Worm (Caenorhabditis elegans) whole organism, L4 larva: ENCODE measurements around the gene R11G1.1.

Experiments used
- T20F7.1 ChIP-seq: fragments of 200-800 bp; sonication (Bioruptor generic); optimal IDR thresholded peaks from 2 replicates; lab custom pipeline; 2018; ENCODE audit warnings: mild to moderate bottlenecking, missing genetic modification characterization, missing compliant biosample characterization
- Y105C5A.15 ChIP-seq: fragments of 200-800 bp; sonication (Bioruptor generic); IDR thresholded peaks from 2 replicates; pipeline ENCODE4 v1.3.6; 2022; ENCODE audit warnings: missing genetic modification characterization, missing compliant biosample characterization
- Y5F2A.4 ChIP-seq: fragments of 200-800 bp; sonication (Bioruptor generic); optimal IDR thresholded peaks from 2 replicates; lab custom pipeline; 2018; ENCODE audit warnings: mild to moderate bottlenecking, missing genetic modification characterization, missing compliant biosample characterization
- ZK337.2 ChIP-seq: fragments of 200-800 bp; sonication (Bioruptor generic); IDR thresholded peaks from 2 replicates; pipeline ENCODE4 v1.3.6; 2022; ENCODE audit warnings: missing genetic modification reagents, missing genetic modification characterization, missing compliant biosample characterization
- ZK546.5 ChIP-seq, 2 experiments: sonication (generic microtip); optimal IDR thresholded peaks; 2 replicates each; lab custom pipeline; 2017; ENCODE audit warnings: missing biosample characterization in 2 of 2, missing genetic modification characterization in 2 of 2
- aha-1 ChIP-seq: fragments of 150-350 bp; peaks from one replicate; lab custom pipeline; 2014; ENCODE audit warnings: missing biosample characterization, missing genetic modification characterization
- aly-2 ChIP-seq: sonication (generic microtip); optimal IDR thresholded peaks from 2 replicates; lab custom pipeline; 2018; ENCODE audit warnings: missing biosample characterization, missing genetic modification characterization
- ama-1 ChIP-seq: fragments of 150-350 bp; optimal IDR thresholded peaks from 2 replicates; lab custom pipeline; 2014; ENCODE audit warnings: inconsistent platforms, mixed read lengths
- arid-1 ChIP-seq: fragments of 200-800 bp; sonication (Bioruptor generic); conservative IDR thresholded peaks from 2 replicates; pipeline ENCODE4 v1.3.6; 2022; ENCODE audit warnings: missing genetic modification reagents, missing genetic modification characterization, missing compliant biosample characterization
- attf-4 ChIP-seq: sonication (generic microtip); optimal IDR thresholded peaks from 3 replicates; lab custom pipeline; 2017; ENCODE audit warnings: missing biosample characterization, missing genetic modification characterization
- ceh-20 ChIP-seq: fragments of 200-800 bp; sonication (Bioruptor generic); IDR thresholded peaks from 2 replicates; pipeline ENCODE4 v1.3.6; 2022; ENCODE audit warnings: missing genetic modification reagents, missing genetic modification characterization, missing compliant biosample characterization
- ceh-62 ChIP-seq: sonication (generic microtip); optimal IDR thresholded peaks from 2 replicates; lab custom pipeline; 2017; ENCODE audit warnings: missing biosample characterization, missing genetic modification characterization
- ctbp-1 ChIP-seq: fragments of 200-800 bp; sonication (Bioruptor generic); IDR thresholded peaks from 2 replicates; pipeline ENCODE4 v1.3.6; 2022; ENCODE audit warnings: missing genetic modification reagents, missing genetic modification characterization, missing compliant biosample characterization
- daf-12 ChIP-seq: fragments of 150-350 bp; optimal IDR thresholded peaks from 2 replicates; lab custom pipeline; 2014; ENCODE audit warnings: missing biosample characterization, missing genetic modification reagents, missing genetic modification characterization
- dmd-8 ChIP-seq: fragments of 200-800 bp; sonication (Bioruptor generic); IDR thresholded peaks from 2 replicates; pipeline ENCODE4 v1.3.6; 2022; ENCODE audit warnings: missing genetic modification characterization, missing compliant biosample characterization
- dve-1 ChIP-seq: sonication (generic microtip); optimal IDR thresholded peaks from 2 replicates; lab custom pipeline; 2017; ENCODE audit warnings: antibody characterized with exemption, mild to moderate bottlenecking, missing genetic modification characterization, missing compliant biosample characterization; ENCODE audit not compliant: insufficient read depth
- hif-1 ChIP-seq, 2 experiments: sonication (generic microtip); optimal IDR thresholded peaks; 2 replicates each; lab custom pipeline; 2016 to 2017; ENCODE audit warnings: missing compliant biosample characterization in 2 of 2, missing genetic modification characterization in 2 of 2, missing genetic modification reagents in 2 of 2, missing genotype in 2 of 2, mild to moderate bottlenecking in 1 of 2
- hlh-11 ChIP-seq: fragments of 200-800 bp; sonication (Bioruptor generic); optimal IDR thresholded peaks from 2 replicates; lab custom pipeline; 2018; ENCODE audit warnings: mild to moderate bottlenecking, missing genetic modification characterization, missing compliant biosample characterization
- lim-7 ChIP-seq: fragments of 200-800 bp; sonication (Bioruptor generic); IDR thresholded peaks from 2 replicates; pipeline ENCODE4 v1.3.6; 2022; ENCODE audit warnings: missing genetic modification characterization, missing compliant biosample characterization
- lin-1 ChIP-seq: fragments of 200-800 bp; sonication (Bioruptor generic); IDR thresholded peaks from 2 replicates; pipeline ENCODE4 v1.3.6; 2022; ENCODE audit warnings: missing genetic modification reagents, missing genetic modification characterization, missing compliant biosample characterization
- lin-13 ChIP-seq: fragments of 150-350 bp; optimal IDR thresholded peaks from 2 replicates; lab custom pipeline; 2014; ENCODE audit warnings: missing biosample characterization, missing genetic modification reagents, missing genetic modification characterization
- lin-15B ChIP-seq: fragments of 150-350 bp; sonication (generic microtip); optimal IDR thresholded peaks from 3 replicates; lab custom pipeline; 2014; ENCODE audit warnings: missing biosample characterization, missing genetic modification characterization
- lin-38 ChIP-seq: fragments of 200-800 bp; sonication (Bioruptor generic); IDR thresholded peaks from 2 replicates; pipeline ENCODE4 v1.3.6; 2022; ENCODE audit warnings: missing genetic modification reagents, missing genetic modification characterization, missing compliant biosample characterization
- lsy-2 ChIP-seq, 2 experiments: fragments of 150-350 bp in 1 of 2; sonication (generic microtip) in 1 of 2; optimal IDR thresholded peaks; 2 replicates each; lab custom pipeline; 2014 to 2017; ENCODE audit warnings: missing biosample characterization in 2 of 2, missing genetic modification characterization in 2 of 2
- madf-9 ChIP-seq: fragments of 200-800 bp; sonication (Bioruptor generic); conservative IDR thresholded peaks from 2 replicates; pipeline ENCODE4 v1.3.6; 2022; ENCODE audit warnings: missing genetic modification reagents, missing genetic modification characterization, missing compliant biosample characterization
- mdl-1 ChIP-seq, 2 experiments: fragments of 150-350 bp in 1 of 2; sonication (generic microtip) in 1 of 2; optimal IDR thresholded peaks; 2 replicates each; lab custom pipeline; 2014 to 2017; ENCODE audit warnings: missing biosample characterization in 2 of 2, missing genetic modification characterization in 2 of 2
- mxl-2 ChIP-seq: fragments of 200-800 bp; sonication (Bioruptor generic); conservative IDR thresholded peaks from 2 replicates; pipeline ENCODE4 v1.3.6; 2022; ENCODE audit warnings: missing genetic modification reagents, missing genetic modification characterization, missing compliant biosample characterization
- mxl-3 ChIP-seq: fragments of 200-800 bp; sonication (Bioruptor generic); optimal IDR thresholded peaks from 2 replicates; lab custom pipeline; 2018; ENCODE audit warnings: mild to moderate bottlenecking, missing genetic modification characterization, missing compliant biosample characterization
- nhr-11 ChIP-seq: fragments of 150-350 bp; optimal IDR thresholded peaks from 2 replicates; lab custom pipeline; 2014; ENCODE audit warnings: missing biosample characterization, missing genetic modification characterization
- nhr-237 ChIP-seq: sonication (generic microtip); optimal IDR thresholded peaks from 2 replicates; lab custom pipeline; 2017; ENCODE audit warnings: missing biosample characterization, missing genetic modification characterization
- nhr-42 ChIP-seq: fragments of 200-800 bp; sonication (Bioruptor generic); IDR thresholded peaks from 2 replicates; pipeline ENCODE4 v1.3.6; 2022; ENCODE audit warnings: missing genetic modification characterization, missing compliant biosample characterization
- nhr-76 ChIP-seq: fragments of 150-350 bp; optimal IDR thresholded peaks from 2 replicates; lab custom pipeline; 2014; ENCODE audit warnings: missing biosample characterization, missing genetic modification characterization
- nhr-77 ChIP-seq: fragments of 150-350 bp; optimal IDR thresholded peaks from 2 replicates; lab custom pipeline; 2014; ENCODE audit warnings: missing biosample characterization, missing genetic modification characterization
- skn-1 ChIP-seq: fragments of 150-350 bp; optimal IDR thresholded peaks from 2 replicates; lab custom pipeline; 2014; ENCODE audit warnings: missing biosample characterization, missing genetic modification characterization
- spr-3 ChIP-seq: fragments of 200-800 bp; sonication (Bioruptor generic); optimal IDR thresholded peaks from 2 replicates; lab custom pipeline; 2018; ENCODE audit warnings: mild to moderate bottlenecking, missing genetic modification characterization, missing compliant biosample characterization
- unc-130 ChIP-seq: sonication (generic microtip); optimal IDR thresholded peaks from 2 replicates; lab custom pipeline; 2016; ENCODE audit warnings: missing genetic modification reagents, missing genetic modification characterization, missing compliant biosample characterization
- unc-62 ChIP-seq, 3 experiments: fragments of 150-350 bp in 1 of 3; sonication (generic microtip); optimal IDR thresholded peaks in 2 of 3; peaks in 1 of 3; 1 replicate in 1 of 3; 2 replicates in 2 of 3; lab custom pipeline; 2014 to 2017; ENCODE audit warnings: missing biosample characterization in 3 of 3, missing genetic modification characterization in 3 of 3, missing genetic modification reagents in 3 of 3, missing genotype in 1 of 3
- vab-7 ChIP-seq: fragments of 200-800 bp; sonication (Bioruptor generic); IDR thresholded peaks from 2 replicates; pipeline ENCODE4 v1.3.6; 2022; ENCODE audit warnings: missing genetic modification reagents, missing genetic modification characterization, missing compliant biosample characterization
- zag-1 ChIP-seq: fragments of 150-350 bp; optimal IDR thresholded peaks from 2 replicates; lab custom pipeline; 2014; ENCODE audit warnings: missing biosample characterization, missing genetic modification characterization
- zip-11 ChIP-seq: fragments of 200-800 bp; sonication (Bioruptor generic); IDR thresholded peaks from 2 replicates; pipeline ENCODE4 v1.3.6; 2022; ENCODE audit warnings: missing genetic modification characterization, missing compliant biosample characterization
- ztf-7 ChIP-seq: fragments of 150-350 bp; optimal IDR thresholded peaks from 2 replicates; lab custom pipeline; 2014; ENCODE audit warnings: missing biosample characterization, missing genetic modification characterization

The R11G1.1 gene

ce11 chrX:3689155-3689719, 29.9 kb downstream of the R11G1.1 start, which contains the start of gene tag-278 (continued):
- TF ChIP-seq dve-1 (tag; lab: Kevin White, UChicago) (no peak), nhr-76 (tag; lab: Kevin White, UChicago) (no peak), Y5F2A.4 (no peak), unc-130 (GFP tag; lab: Kevin White, UChicago) (no peak), ZK337.2 (GFP tag; lab: Robert Waterston, UW) (no peak), ama-1 (lab: Kevin White, UChicago) (no peak), dmd-8 (GFP tag; lab: Robert Waterston, UW) (0 out of 2 replicates have a peak, but pooled peaks have one; percentile 15), lin-13 (GFP tag; lab: Kevin White, UChicago) (no peak), madf-9 (GFP tag; lab: Robert Waterston, UW) (0 out of 2 replicates have a peak, but pooled peaks have one; percentile 21), nhr-237 (tag; lab: Kevin White, UChicago) (no peak), nhr-11 (peak; percentile 43), unc-62 (GFP tag; optimal IDR thresholded peaks at IDR 0.05 in 1 of 2; lab: Kevin White, UChicago) (no peak), unc-62 (tag; optimal IDR thresholded peaks at IDR 0.05; lab: Kevin White, UChicago) (no peak), lin-38 (no peak), nhr-42 (GFP tag; lab: Robert Waterston, UW) (no peak), skn-1 (tag; lab: Kevin White, UChicago) (no peak), lin-1 (no peak), zag-1 (tag; lab: Kevin White, UChicago) (no peak), ceh-62 (no peak), T20F7.1 (GFP tag; lab: Kevin White, UChicago) (no peak), aly-2 (tag; lab: Kevin White, UChicago) (no peak), mxl-3 (GFP tag; lab: Kevin White, UChicago) (no peak), nhr-77 (no peak), Y105C5A.15 (GFP tag; lab: Robert Waterston, UW) (no peak), hlh-11 (tag; lab: Kevin White, UChicago) (peak; percentile 6)

ce11 chrX:3689802-3690201, 30.5 kb downstream of the R11G1.1 start:
- TF ChIP-seq aha-1 (tag; lab: Kevin White, UChicago): peak; percentile 93
- no peak for TF ChIP-seq daf-12 (tag; lab: Kevin White, UChicago)
- TF ChIP-seq unc-62 (GFP tag; optimal IDR thresholded peaks at IDR 0.05 in 1 of 2; lab: Kevin White, UChicago): peak in 1 of 2 experiments; percentile 1
- no peak for TF ChIP-seq unc-62 (tag; optimal IDR thresholded peaks at IDR 0.05; lab: Kevin White, UChicago)
- TF ChIP-seq, all 104 proteins: peak for 2

- no peak for TF ChIP-seq aly-2 (tag; lab: Kevin White, UChicago)
- no peak for TF ChIP-seq madf-9 (GFP tag; lab: Robert Waterston, UW)
- TF ChIP-seq attf-4 (tag; lab: Kevin White, UChicago): no peak
- no peak for TF ChIP-seq mdl-1 (tag; optimal IDR thresholded peaks at IDR 0.05; lab: Kevin White, UChicago)
- no peak for TF ChIP-seq spr-3 (GFP tag; lab: Kevin White, UChicago)
- TF ChIP-seq ctbp-1 (GFP tag; lab: Robert Waterston, UW): no peak
- no peak for TF ChIP-seq ceh-20 (GFP tag; lab: Robert Waterston, UW)
- TF ChIP-seq lim-7 (GFP tag; lab: Robert Waterston, UW): no peak
- TF ChIP-seq mxl-2 (GFP tag; lab: Robert Waterston, UW): no peak
- no peak for TF ChIP-seq ztf-7 (tag; lab: Kevin White, UChicago)
- TF ChIP-seq hif-1 (tag; optimal IDR thresholded peaks at IDR 0.05; lab: Kevin White, UChicago): no peak
- no peak for TF ChIP-seq ZK546.5 (tag; optimal IDR thresholded peaks at IDR 0.05; lab: Kevin White, UChicago)
- no peak for TF ChIP-seq vab-7 (GFP tag; lab: Robert Waterston, UW)
- TF ChIP-seq lin-15B (tag; lab: Kevin White, UChicago): no peak
- TF ChIP-seq lin-1: no peak
- no peak for TF ChIP-seq zip-11 (GFP tag; lab: Robert Waterston, UW)
- TF ChIP-seq arid-1 (GFP tag; lab: Robert Waterston, UW): no peak
- no peak for TF ChIP-seq lsy-2 (tag; optimal IDR thresholded peaks at IDR 0.05; lab: Kevin White, UChicago)
- TF ChIP-seq, all 104 proteins: peak for 0
Observed at ce11 chrX:3693138-3693537, 33.8 kb downstream of the R11G1.1 start, which contains the start of gene C02F12.8. TSS of gene C02F12.8 (minus strand) at chrX:3693238.
